Worm (Caenorhabditis elegans): ENCODE measurements around the gene C14A4.13.

Gene C14A4.13

DNA sequence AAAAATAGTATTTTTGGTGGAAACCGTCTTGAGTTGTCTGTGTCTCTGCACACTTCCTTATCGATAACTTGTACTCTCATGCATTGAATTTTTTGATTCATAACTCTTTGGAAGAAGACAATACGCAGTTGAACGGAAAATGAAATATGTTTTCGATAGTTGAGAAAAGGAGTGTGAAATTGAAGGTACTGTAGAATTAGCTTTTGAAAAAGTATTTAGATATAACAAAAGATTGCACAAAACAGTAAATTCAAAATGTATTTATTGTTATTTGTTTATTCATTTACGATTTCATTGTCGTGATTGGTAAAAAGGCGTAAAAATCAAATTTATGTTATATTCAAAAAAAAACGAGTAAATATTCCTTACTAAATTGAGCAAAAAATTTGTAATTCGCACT is 21.8 kb upstream of the C14A4.13 start, which contains the start of gene C14A4.7:
C14A4.7 (minus strand) TSS at position 101 of the 400 bp plus-strand sequence.
- TF ChIP-seq W03F9.2 (tag; optimal IDR thresholded peaks at IDR 0.05) (no peak), him-1 (tag; optimal IDR thresholded peaks at IDR 0.05) (no peak), dao-5 (tag; optimal IDR thresholded peaks at IDR 0.05) (no peak)

- no peak for TF ChIP-seq dao-5 (tag; optimal IDR thresholded peaks at IDR 0.05)
- TF ChIP-seq W03F9.2 (tag; optimal IDR thresholded peaks at IDR 0.05), result no peak
- no peak for TF ChIP-seq him-1 (tag; optimal IDR thresholded peaks at IDR 0.05)
Observed at ce11 chrII:10598039-10598438, 20.2 kb upstream of the C14A4.13 start, which contains the start of gene C14A4.8. TSS of gene C14A4.8 (minus strand) at chrII:10598139.

DNA sequence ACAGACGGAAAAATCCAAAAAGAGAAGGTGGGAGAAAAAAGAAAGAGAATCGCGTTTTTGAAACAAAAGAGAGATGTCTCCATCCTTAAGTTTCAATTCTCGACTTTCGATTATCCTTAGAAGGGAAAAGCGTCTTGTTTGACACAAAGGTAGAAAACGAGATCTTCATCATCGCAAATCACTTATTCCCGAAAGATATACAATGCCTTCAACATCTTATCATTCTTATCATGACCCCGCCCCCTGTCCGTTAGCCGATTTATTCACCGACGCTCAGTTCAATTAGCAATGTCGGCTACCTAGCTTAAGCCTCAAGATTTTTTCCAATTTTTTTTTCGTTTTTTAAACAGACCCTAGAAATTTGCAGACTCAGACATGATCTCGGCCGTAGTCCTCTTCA is 19.3 kb upstream of the C14A4.13 start, which contains the start of gene C14A4.9:
C14A4.9 (plus strand) TSS at position 368 of the 400 bp plus-strand sequence.
- TF ChIP-seq dao-5 (tag; optimal IDR thresholded peaks at IDR 0.05) (no peak), W03F9.2 (tag; optimal IDR thresholded peaks at IDR 0.05) (no peak), him-1 (tag; optimal IDR thresholded peaks at IDR 0.05) (no peak)

ce11 chrII:10602184-10602583 is 16.1 kb upstream of the C14A4.13 start, which contains the start of gene srv-2:
TSS of gene srv-2 (minus strand) at chrII:10602284.
- TF ChIP-seq him-1 (tag; optimal IDR thresholded peaks at IDR 0.05) (no peak), W03F9.2 (tag; optimal IDR thresholded peaks at IDR 0.05) (no peak), dao-5 (tag; optimal IDR thresholded peaks at IDR 0.05) (no peak)

- TF ChIP-seq W03F9.2 (tag; optimal IDR thresholded peaks at IDR 0.05) (no peak), dao-5 (tag; optimal IDR thresholded peaks at IDR 0.05) (no peak), him-1 (tag; optimal IDR thresholded peaks at IDR 0.05) (no peak)
Observed at ce11 chrII:10603560-10603959, 14.7 kb upstream of the C14A4.13 start.

ce11 chrII:10605512-10605911 is 12.7 kb upstream of the C14A4.13 start, which contains the start of gene taf-13:
TSS of gene taf-13 (minus strand) at chrII:10605612.
- TF ChIP-seq him-1 (tag; optimal IDR thresholded peaks at IDR 0.05) (no peak), W03F9.2 (tag; optimal IDR thresholded peaks at IDR 0.05) (no peak), dao-5 (tag; optimal IDR thresholded peaks at IDR 0.05) (no peak)

ce11 chrII:10607238-10607961 is 10.9 kb upstream of the C14A4.13 start, which contains the start of gene ccm-3:
TSS of gene ccm-3 (minus strand) at chrII:10607275.
- no peak for TF ChIP-seq him-1 (tag; optimal IDR thresholded peaks at IDR 0.05)
- no peak for TF ChIP-seq dao-5 (tag; optimal IDR thresholded peaks at IDR 0.05)
- TF ChIP-seq W03F9.2 (tag; optimal IDR thresholded peaks at IDR 0.05), result no peak

DNA sequence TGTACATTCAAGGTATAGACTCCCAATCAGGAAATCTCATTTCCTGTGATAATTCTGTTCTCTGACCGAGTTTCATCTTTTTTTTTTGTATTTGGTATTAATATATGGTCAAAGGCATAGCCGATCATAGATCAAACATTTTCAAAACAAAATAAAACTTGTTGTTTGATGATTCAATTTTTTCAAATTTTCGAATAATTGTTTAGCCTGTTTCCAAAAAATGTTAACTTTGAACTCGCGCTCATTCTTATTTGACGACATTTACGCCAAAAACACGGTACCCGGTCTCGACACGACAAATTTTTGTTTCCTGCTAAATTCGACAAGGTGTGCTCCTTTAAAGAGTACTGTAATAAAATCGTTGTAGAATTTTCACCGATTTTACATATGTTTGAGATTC is 9.4 kb upstream of the C14A4.13 start:
- TF ChIP-seq him-1 (tag; optimal IDR thresholded peaks at IDR 0.05) (no peak), dao-5 (tag; optimal IDR thresholded peaks at IDR 0.05) (no peak), W03F9.2 (tag; optimal IDR thresholded peaks at IDR 0.05) (no peak)

DNA sequence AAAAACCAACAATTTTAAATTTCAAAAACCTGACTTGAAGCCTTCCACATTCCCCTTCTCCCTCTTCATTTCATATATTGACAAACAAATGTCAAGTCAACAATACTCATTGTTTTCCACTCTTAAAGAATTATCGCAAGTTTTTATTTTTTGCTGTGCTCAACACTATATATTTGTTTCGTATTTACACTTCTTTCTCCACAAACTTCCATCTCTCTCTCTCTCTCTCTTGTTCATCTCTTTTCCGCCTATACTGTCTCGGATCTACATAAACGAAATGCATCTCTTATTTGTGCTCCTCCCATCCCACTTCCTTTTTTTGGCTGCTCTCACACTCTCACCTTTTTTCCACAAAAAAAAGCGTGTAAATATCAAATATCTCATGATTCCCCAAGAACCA is 5.5 kb upstream of the C14A4.13 start, which contains the start of gene C14A4.12:
C14A4.12 (plus strand) TSS at position 301 of the 400 bp plus-strand sequence.
- no peak for TF ChIP-seq W03F9.2 (tag; optimal IDR thresholded peaks at IDR 0.05)
- no peak for TF ChIP-seq dao-5 (tag; optimal IDR thresholded peaks at IDR 0.05)
- TF ChIP-seq him-1 (tag; optimal IDR thresholded peaks at IDR 0.05), result no peak

DNA sequence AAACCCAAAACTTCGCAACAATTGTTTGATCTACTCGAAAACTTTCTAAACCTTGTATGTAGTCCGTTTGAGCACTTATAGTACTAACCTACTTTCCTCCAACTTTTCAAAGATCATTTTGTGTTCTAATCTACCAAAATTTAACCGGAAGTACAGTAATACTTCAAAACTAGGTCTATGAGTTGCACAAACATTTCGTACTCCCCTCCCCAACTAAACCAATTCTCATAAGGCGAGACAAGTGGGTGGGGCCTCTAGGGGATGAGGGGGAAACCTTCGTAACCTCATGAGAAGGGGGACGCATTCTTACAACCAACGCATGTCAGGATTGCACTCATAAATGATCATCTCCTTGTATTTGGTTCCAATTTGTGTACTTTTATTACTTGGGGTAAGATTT is 3.7 kb downstream of the C14A4.13 start, which contains the start of gene cutl-9:
cutl-9 (plus strand) TSS at position 301 of the 400 bp plus-strand sequence.
- no peak for TF ChIP-seq him-1 (tag; optimal IDR thresholded peaks at IDR 0.05)

DNA sequence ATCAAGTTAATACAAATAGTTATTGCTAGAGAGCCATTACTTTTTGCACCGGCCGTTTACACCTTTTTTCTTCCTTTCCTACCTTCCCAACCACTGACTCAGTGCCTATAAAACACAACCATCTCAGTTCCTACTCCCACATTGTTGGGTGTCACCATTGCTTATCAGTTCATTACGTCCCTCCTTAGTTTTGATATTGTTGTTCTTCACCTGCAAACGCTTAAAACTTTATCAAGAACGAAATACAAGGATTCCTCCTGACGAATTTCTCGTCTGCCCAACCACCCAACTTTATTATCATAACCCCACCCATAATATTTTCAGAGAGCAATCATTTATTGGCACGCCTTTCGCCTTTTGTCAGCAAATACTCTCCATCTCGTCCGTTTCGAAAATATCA is 8.8 kb downstream of the C14A4.13 start:
- TF ChIP-seq him-1 (tag; optimal IDR thresholded peaks at IDR 0.05), result no peak
- TF ChIP-seq W03F9.2 (tag; optimal IDR thresholded peaks at IDR 0.05), result no peak

DNA sequence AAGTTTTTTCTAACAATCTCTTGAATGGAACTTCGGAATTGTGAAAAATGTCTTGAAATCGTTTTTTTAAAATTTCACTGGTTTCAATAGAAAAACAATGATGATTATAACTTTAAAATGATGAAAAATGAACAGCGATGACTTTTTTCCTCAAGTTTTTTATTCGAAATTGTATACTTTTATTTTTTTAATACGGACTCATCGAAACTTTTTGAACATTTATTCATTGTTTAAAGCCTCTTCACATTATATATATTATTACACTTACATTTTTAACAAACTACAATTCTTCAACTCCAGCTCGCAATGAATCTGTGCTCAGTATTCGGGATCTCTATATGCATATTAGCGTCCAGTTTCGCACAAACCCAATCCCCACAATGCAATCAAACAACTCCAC is 9.7 kb downstream of the C14A4.13 start, which contains the start of gene M28.8:
M28.8 (plus strand) TSS at position 301 of the 400 bp plus-strand sequence.
- TF ChIP-seq W03F9.2 (tag; optimal IDR thresholded peaks at IDR 0.05) (no peak), dao-5 (tag; optimal IDR thresholded peaks at IDR 0.05) (no peak), him-1 (tag; optimal IDR thresholded peaks at IDR 0.05) (no peak)

ce11 chrII:10630944-10631343 is 12.7 kb downstream of the C14A4.13 start:
- TF ChIP-seq him-1 (tag; optimal IDR thresholded peaks at IDR 0.05), result no peak
- TF ChIP-seq W03F9.2 (tag; optimal IDR thresholded peaks at IDR 0.05), result no peak
- no peak for TF ChIP-seq dao-5 (tag; optimal IDR thresholded peaks at IDR 0.05)

DNA sequence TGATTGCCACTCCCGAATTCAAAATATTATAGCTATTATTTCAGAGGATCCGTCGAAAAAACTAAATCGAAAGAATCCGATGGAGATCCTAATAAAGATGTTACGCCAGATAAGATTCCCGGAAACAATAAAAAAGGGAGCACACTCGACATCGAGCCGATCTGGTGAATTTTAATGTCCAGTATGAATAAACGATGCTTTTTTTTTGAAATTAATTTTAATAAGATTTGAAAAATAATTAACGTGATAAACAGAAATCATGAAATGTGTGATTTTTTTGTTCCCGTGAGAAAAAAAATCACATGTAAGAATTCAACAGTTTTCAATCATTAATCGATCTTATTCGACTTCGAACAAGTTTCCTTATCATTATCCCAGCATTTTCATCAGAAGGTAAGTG is 20.9 kb downstream of the C14A4.13 start, which contains the start of gene M28.9:
M28.9 (plus strand) TSS at position 301 of the 400 bp plus-strand sequence.
- TF ChIP-seq dao-5 (tag; optimal IDR thresholded peaks at IDR 0.05) (no peak), W03F9.2 (tag; optimal IDR thresholded peaks at IDR 0.05) (no peak), him-1 (tag; optimal IDR thresholded peaks at IDR 0.05) (no peak)

Data from whole organism, L4/young adult.